Fruit fly (Drosophila melanogaster): ENCODE measurements around the gene CG3552.
A peak's percentile ranks its signal among the peaks of the same experiment; 100 is the strongest.

The CG3552 gene

dm6 chr3L:9505007-9505712 is 49.0 kb downstream of the CG3552 start, which contains the start of gene path (continued):
- TF ChIP-seq Tbp (GFP tag; optimal IDR thresholded peaks at IDR 0.05) (no peak), CG6791 (GFP tag; IDR thresholded peaks at IDR 0.05; ENCODE audit: partially characterized antibody) (peak; percentile 35; the same call in 1 of the 3 replicates), TFAM (GFP tag; optimal IDR thresholded peaks at IDR 0.05) (no peak), esg (GFP tag; conservative IDR thresholded peaks at IDR 0.05) (no peak), CG17186 (GFP tag; optimal IDR thresholded peaks at IDR 0.05) (no peak), CG8924 (tag; optimal IDR thresholded peaks at IDR 0.05) (peak; percentile 59), crp (GFP tag; optimal IDR thresholded peaks at IDR 0.05) (no peak), ttk (GFP tag; IDR thresholded peaks at IDR 0.05) (no peak), Hmx (GFP tag; optimal IDR thresholded peaks at IDR 0.05) (no peak), mirr (GFP tag; optimal IDR thresholded peaks at IDR 0.05) (peak; percentile 50), D19A (tag; optimal IDR thresholded peaks at IDR 0.05) (peak; percentile 58), CG1529 (GFP tag; optimal IDR thresholded peaks at IDR 0.05) (no peak), CG3995 (GFP tag; optimal IDR thresholded peaks at IDR 0.05) (no peak), Nf-YA (GFP tag; IDR thresholded peaks at IDR 0.05) (no peak), ash1 (GFP tag; optimal IDR thresholded peaks at IDR 0.05) (peak; percentile 7), CG13624 (GFP tag; optimal IDR thresholded peaks at IDR 0.05) (no peak), Gsc (GFP tag; IDR thresholded peaks at IDR 0.05) (no peak), D19B (GFP tag; optimal IDR thresholded peaks at IDR 0.05) (no peak), trem (tag; optimal IDR thresholded peaks at IDR 0.05) (peak; percentile 67), CG30020 (tag; optimal IDR thresholded peaks at IDR 0.05) (peak; percentile 14), CrebB (tag; optimal IDR thresholded peaks at IDR 0.05) (no peak), CG10543 (GFP tag; optimal IDR thresholded peaks at IDR 0.05) (peak; percentile 21), CG16813 (GFP tag; IDR thresholded peaks at IDR 0.05; ENCODE audit: partially characterized antibody) (no peak), CG9817 (tag; optimal IDR thresholded peaks at IDR 0.05) (no peak), CTCF (GFP tag; optimal IDR thresholded peaks at IDR 0.05) (no peak), CG9215 (GFP tag; IDR thresholded peaks at IDR 0.05) (no peak), CG31388 (GFP tag; optimal IDR thresholded peaks at IDR 0.05) (no peak), CG13775 (GFP tag; optimal IDR thresholded peaks at IDR 0.05) (peak; percentile 3), CG12942 (GFP tag; optimal IDR thresholded peaks at IDR 0.05) (no peak), grn (GFP tag; optimal IDR thresholded peaks at IDR 0.05) (no peak), gem (tag; optimal IDR thresholded peaks at IDR 0.05) (peak; percentile 67), dmrt11E (tag; optimal IDR thresholded peaks at IDR 0.05) (peak; percentile 50), tin (GFP tag; optimal IDR thresholded peaks at IDR 0.05) (no peak), hkb (optimal IDR thresholded peaks at IDR 0.05) (no peak), hkb (GFP tag; IDR thresholded peaks at IDR 0.05) (no peak), CG2678 (tag; optimal IDR thresholded peaks at IDR 0.05) (peak; percentile 76), CG1647 (GFP tag; optimal IDR thresholded peaks at IDR 0.05) (no peak), Atf3 (GFP tag; optimal IDR thresholded peaks at IDR 0.05) (no peak), CG10565 (GFP tag; optimal IDR thresholded peaks at IDR 0.05) (no peak), CG13123 (GFP tag; optimal IDR thresholded peaks at IDR 0.05) (no peak), cas (GFP tag; IDR thresholded peaks at IDR 0.05) (no peak), jing (GFP tag; optimal IDR thresholded peaks at IDR 0.05) (no peak), dmrt99B (tag; optimal IDR thresholded peaks at IDR 0.05) (peak; percentile 64), CG10959 (GFP tag; IDR thresholded peaks at IDR 0.05) (no peak), Sry-δ (GFP tag; optimal IDR thresholded peaks at IDR 0.05) (no peak), shn (GFP tag; optimal IDR thresholded peaks at IDR 0.05) (no peak), D (optimal IDR thresholded peaks at IDR 0.05) (no peak), D (GFP tag; optimal IDR thresholded peaks at IDR 0.05) (peak; percentile 36), aop (GFP tag; IDR thresholded peaks at IDR 0.05) (no peak), ems (GFP tag; optimal IDR thresholded peaks at IDR 0.05) (no peak), bsh (GFP tag; optimal IDR thresholded peaks at IDR 0.05) (peak in 1 of 2 experiments; percentile 25), CG31441 (GFP tag; IDR thresholded peaks at IDR 0.05) (peak; percentile 84)

Data from whole organism, embryonic.